Fruit fly (Drosophila melanogaster) whole organism, embryonic: ENCODE measurements around the gene CG14194.
A peak's percentile ranks its signal among the peaks of the same experiment; 100 is the strongest.

ENCODE experiments used
- ATbp ChIP-seq: fragments of 200-800 bp; sonication (Bioruptor generic); optimal IDR thresholded peaks from 2 replicates; lab custom pipeline; 2017; ENCODE audit warnings: missing biosample characterization, mild to moderate bottlenecking, missing genetic modification characterization, missing genetic modification reagents
- Bdp1 ChIP-seq: fragments of 200-800 bp; sonication (Bioruptor generic); optimal IDR thresholded peaks from 3 replicates; lab custom pipeline; 2016; ENCODE audit warnings: missing biosample characterization, missing genetic modification characterization
- CG11085 ChIP-seq: fragments of 200-800 bp; sonication (Bioruptor generic); IDR thresholded peaks from 2 replicates; pipeline ENCODE4 v1.3.6; 2022; ENCODE audit warnings: missing biosample characterization, missing genetic modification characterization
- CG11093 ChIP-seq: fragments of 200-800 bp; sonication (Bioruptor generic); IDR thresholded peaks from 3 replicates; pipeline ENCODE4 v1.3.6; 2022; ENCODE audit warnings: missing biosample characterization, missing genetic modification characterization
- CG11247 ChIP-seq: fragments of 200-800 bp; sonication (Bioruptor generic); IDR thresholded peaks from 2 replicates; pipeline ENCODE4 v1.3.6; 2022; ENCODE audit warnings: missing biosample characterization, missing genetic modification characterization
- CG12071 ChIP-seq: fragments of 200-800 bp; sonication (Bioruptor generic); optimal IDR thresholded peaks from 3 replicates; lab custom pipeline; 2018; ENCODE audit warnings: missing biosample characterization, mild to moderate bottlenecking, missing genetic modification characterization
- CG13123 ChIP-seq: fragments of 200-800 bp; sonication (Bioruptor generic); optimal IDR thresholded peaks from 2 replicates; lab custom pipeline; 2016; ENCODE audit warnings: missing biosample characterization, missing genetic modification characterization
- CG13424 ChIP-seq: fragments of 200-800 bp; sonication (Bioruptor generic); optimal IDR thresholded peaks from 2 replicates; lab custom pipeline; 2019; ENCODE audit warnings: missing biosample characterization, mild to moderate bottlenecking, missing genetic modification characterization, moderate library complexity
- CG14050 ChIP-seq: fragments of 200-800 bp; sonication (Bioruptor generic); IDR thresholded peaks from 3 replicates; pipeline ENCODE4 v1.3.6; 2022; ENCODE audit warnings: missing biosample characterization, missing genetic modification characterization
- CG14860 ChIP-seq: fragments of 200-800 bp; sonication (Bioruptor generic); IDR thresholded peaks from 3 replicates; pipeline ENCODE4 v1.3.6; 2022; ENCODE audit warnings: missing biosample characterization, missing genetic modification characterization; ENCODE audit not compliant: partially characterized antibody
- CG14965 ChIP-seq: fragments of 200-800 bp; sonication (Bioruptor generic); optimal IDR thresholded peaks from 2 replicates; lab custom pipeline; 2016; ENCODE audit warnings: missing biosample characterization, missing genetic modification characterization, borderline replicate concordance
- CG16863 ChIP-seq: fragments of 200-800 bp; sonication (Bioruptor generic); optimal IDR thresholded peaks from 3 replicates; lab custom pipeline; 2016; ENCODE audit warnings: missing biosample characterization, missing genetic modification characterization
- CG17568 ChIP-seq: fragments of 200-800 bp; sonication (Bioruptor generic); optimal IDR thresholded peaks from 2 replicates; lab custom pipeline; 2018; ENCODE audit warnings: missing biosample characterization, mild to moderate bottlenecking, missing genetic modification characterization, moderate library complexity
- CG2712 ChIP-seq: fragments of 200-800 bp; optimal IDR thresholded peaks from 3 replicates; lab custom pipeline; 2019; ENCODE audit warnings: missing biosample characterization, mild to moderate bottlenecking, missing genetic modification characterization, moderate library complexity
- CG4328 ChIP-seq: fragments of 200-800 bp; sonication (Bioruptor generic); optimal IDR thresholded peaks from 3 replicates; lab custom pipeline; 2017; ENCODE audit warnings: missing biosample characterization, missing genetic modification reagents, missing genetic modification characterization
- CG5953 ChIP-seq: fragments of 200-800 bp; sonication (Bioruptor generic); IDR thresholded peaks from 2 replicates; pipeline ENCODE4 v1.3.6; 2022; ENCODE audit warnings: missing biosample characterization, missing genetic modification characterization
- CG8089 ChIP-seq: fragments of 200-800 bp; sonication (Bioruptor generic); optimal IDR thresholded peaks from 3 replicates; lab custom pipeline; 2016; ENCODE audit warnings: missing biosample characterization, missing genetic modification characterization
- CG8359 ChIP-seq: fragments of 200-800 bp; sonication (Bioruptor generic); optimal IDR thresholded peaks from 2 replicates; lab custom pipeline; 2017; ENCODE audit warnings: missing biosample characterization, mild to moderate bottlenecking, missing genetic modification characterization, borderline replicate concordance
- CG9215 ChIP-seq: fragments of 200-800 bp; sonication (Bioruptor generic); IDR thresholded peaks from 2 replicates; pipeline ENCODE4 v1.3.6; 2022; ENCODE audit warnings: missing biosample characterization, missing genetic modification characterization
- Dip3 ChIP-seq: fragments of 200-800 bp; sonication (Bioruptor generic); optimal IDR thresholded peaks from 3 replicates; lab custom pipeline; 2016; ENCODE audit warnings: missing biosample characterization, missing genetic modification characterization
- Dp ChIP-seq: fragments of 200-800 bp; sonication (Bioruptor generic); optimal IDR thresholded peaks from 2 replicates; lab custom pipeline; 2018; ENCODE audit warnings: missing biosample characterization, mild to moderate bottlenecking, missing genetic modification characterization, moderate library complexity
- H15 ChIP-seq: fragments of 200-800 bp; sonication (Bioruptor generic); IDR thresholded peaks from 3 replicates; pipeline ENCODE4 v1.3.6; 2022; ENCODE audit warnings: missing biosample characterization, missing genetic modification characterization
- Hand ChIP-seq: fragments of 200-800 bp; sonication (Bioruptor generic); optimal IDR thresholded peaks from 2 replicates; lab custom pipeline; 2017; ENCODE audit warnings: mild to moderate bottlenecking, missing biosample characterization, missing genetic modification reagents, missing genetic modification characterization
- Hsf ChIP-seq: fragments of 200-800 bp; sonication (Bioruptor generic); optimal IDR thresholded peaks from 3 replicates; lab custom pipeline; 2016; ENCODE audit warnings: missing biosample characterization, missing genetic modification characterization
- Lim3 ChIP-seq: fragments of 200-800 bp; sonication (Bioruptor generic); IDR thresholded peaks from 2 replicates; pipeline ENCODE4 v1.3.6; 2022; ENCODE audit warnings: missing biosample characterization, missing genetic modification characterization
- PHDP ChIP-seq: fragments of 200-800 bp; sonication (Bioruptor generic); optimal IDR thresholded peaks from 3 replicates; lab custom pipeline; 2018; ENCODE audit warnings: missing biosample characterization, mild to moderate bottlenecking, missing genetic modification characterization, moderate library complexity
- Rx ChIP-seq: fragments of 200-800 bp; sonication (Bioruptor generic); IDR thresholded peaks from 2 replicates; pipeline ENCODE4 v1.3.6; 2022; ENCODE audit warnings: missing biosample characterization, missing genetic modification characterization
- Taf1 ChIP-seq: fragments of 200-800 bp; sonication (Bioruptor generic); IDR thresholded peaks from 2 replicates; pipeline ENCODE4 v1.3.6; 2022; ENCODE audit warnings: missing biosample characterization, missing genetic modification characterization
- ac ChIP-seq: fragments of 200-800 bp; sonication (Bioruptor generic); optimal IDR thresholded peaks from 3 replicates; lab custom pipeline; 2017; ENCODE audit warnings: missing biosample characterization, mild to moderate bottlenecking, missing genetic modification characterization
- ato ChIP-seq: fragments of 200-800 bp; sonication (Bioruptor generic); IDR thresholded peaks from 2 replicates; pipeline ENCODE4 v1.3.6; 2022; ENCODE audit warnings: missing biosample characterization, missing genetic modification characterization; ENCODE audit not compliant: partially characterized antibody
- chif ChIP-seq, 2 experiments: fragments of 200-800 bp; sonication (Bioruptor generic); optimal IDR thresholded peaks; 3 replicates each; lab custom pipeline; 2016; ENCODE audit warnings: missing biosample characterization in 2 of 2, missing genetic modification characterization in 2 of 2
- chm ChIP-seq: fragments of 200-800 bp; sonication (Bioruptor generic); IDR thresholded peaks from 2 replicates; pipeline ENCODE4 v1.3.6; 2022; ENCODE audit warnings: missing biosample characterization, missing genetic modification characterization
- corto ChIP-seq: fragments of 200-800 bp; sonication (Bioruptor generic); optimal IDR thresholded peaks from 2 replicates; lab custom pipeline; 2016; ENCODE audit warnings: missing biosample characterization, mild to moderate bottlenecking, missing genetic modification characterization, moderate library complexity
- dan ChIP-seq: fragments of 200-800 bp; sonication (Bioruptor generic); IDR thresholded peaks from 2 replicates; pipeline ENCODE4 v1.3.6; 2022; ENCODE audit warnings: missing biosample characterization, missing genetic modification characterization
- danr ChIP-seq: fragments of 200-800 bp; sonication (Bioruptor generic); IDR thresholded peaks from 2 replicates; pipeline ENCODE4 v1.3.6; 2022; ENCODE audit warnings: missing biosample characterization, missing genetic modification characterization
- dmrt99B ChIP-seq: fragments of 200-800 bp; sonication (Bioruptor generic); optimal IDR thresholded peaks from 2 replicates; lab custom pipeline; 2018; ENCODE audit warnings: missing biosample characterization, mild to moderate bottlenecking, missing genetic modification characterization, moderate library complexity
- dpn ChIP-seq, 2 experiments: fragments of 200-800 bp; sonication (Bioruptor generic); optimal IDR thresholded peaks; 3 replicates each; lab custom pipeline; 2016; ENCODE audit warnings: missing biosample characterization in 2 of 2, missing genetic modification characterization in 2 of 2
- gem ChIP-seq: fragments of 200-800 bp; sonication (Bioruptor generic); optimal IDR thresholded peaks from 2 replicates; lab custom pipeline; 2019; ENCODE audit warnings: missing biosample characterization, mild to moderate bottlenecking, missing genetic modification characterization, moderate library complexity
- hth ChIP-seq: fragments of >200 bp; optimal IDR thresholded peaks from 2 replicates; lab custom pipeline; 2017; ENCODE audit warnings: inconsistent platforms
- ken ChIP-seq: fragments of 200-800 bp; sonication (Bioruptor generic); IDR thresholded peaks from 3 replicates; pipeline ENCODE4 v1.3.6; 2022; ENCODE audit warnings: missing biosample characterization, missing genetic modification characterization
- kni ChIP-seq: fragments of 200-800 bp; sonication (Bioruptor generic); optimal IDR thresholded peaks from 3 replicates; lab custom pipeline; 2017; ENCODE audit warnings: mild to moderate bottlenecking, missing biosample characterization, missing genetic modification reagents, missing genetic modification characterization
- lmd ChIP-seq: fragments of 200-800 bp; sonication (Bioruptor generic); IDR thresholded peaks from 2 replicates; pipeline ENCODE4 v1.3.6; 2022; ENCODE audit warnings: missing biosample characterization, missing genetic modification characterization
- p53 ChIP-seq: fragments of 200-800 bp; sonication (Bioruptor generic); optimal IDR thresholded peaks from 2 replicates; lab custom pipeline; 2016; ENCODE audit warnings: missing biosample characterization, missing genetic modification characterization
- pita ChIP-seq: fragments of 200-800 bp; sonication (Bioruptor generic); optimal IDR thresholded peaks from 2 replicates; lab custom pipeline; 2017; ENCODE audit warnings: missing biosample characterization, mild to moderate bottlenecking, missing genetic modification characterization
- sd ChIP-seq: fragments of 200-800 bp; sonication (Bioruptor generic); optimal IDR thresholded peaks from 3 replicates; lab custom pipeline; 2018; ENCODE audit warnings: missing biosample characterization, mild to moderate bottlenecking, missing genetic modification characterization, moderate library complexity
- sqz ChIP-seq: fragments of 200-800 bp; sonication (Bioruptor generic); optimal IDR thresholded peaks from 3 replicates; lab custom pipeline; 2018; ENCODE audit warnings: missing biosample characterization, mild to moderate bottlenecking, missing genetic modification characterization
- stc ChIP-seq: fragments of 200-800 bp; sonication (Bioruptor generic); IDR thresholded peaks from 2 replicates; pipeline ENCODE4 v1.3.6; 2022; ENCODE audit warnings: missing biosample characterization, missing genetic modification characterization
- tup ChIP-seq: fragments of 200-800 bp; sonication (Bioruptor generic); optimal IDR thresholded peaks from 2 replicates; lab custom pipeline; 2016; ENCODE audit warnings: missing biosample characterization, mild to moderate bottlenecking, missing genetic modification characterization, moderate library complexity
- unpg ChIP-seq: fragments of 200-800 bp; sonication (Bioruptor generic); optimal IDR thresholded peaks from 3 replicates; lab custom pipeline; 2018; ENCODE audit warnings: missing biosample characterization, mild to moderate bottlenecking, missing genetic modification characterization, moderate library complexity
- vnd ChIP-seq: fragments of 200-800 bp; sonication (Bioruptor generic); IDR thresholded peaks from 3 replicates; pipeline ENCODE4 v1.3.6; 2022; ENCODE audit warnings: missing biosample characterization, missing genetic modification characterization; ENCODE audit not compliant: partially characterized antibody
- zfh1 ChIP-seq: fragments of 200-800 bp; sonication (Bioruptor generic); IDR thresholded peaks from 3 replicates; pipeline ENCODE4 v1.3.6; 2022; ENCODE audit warnings: missing biosample characterization, missing genetic modification characterization

Gene CG14194

DNA sequence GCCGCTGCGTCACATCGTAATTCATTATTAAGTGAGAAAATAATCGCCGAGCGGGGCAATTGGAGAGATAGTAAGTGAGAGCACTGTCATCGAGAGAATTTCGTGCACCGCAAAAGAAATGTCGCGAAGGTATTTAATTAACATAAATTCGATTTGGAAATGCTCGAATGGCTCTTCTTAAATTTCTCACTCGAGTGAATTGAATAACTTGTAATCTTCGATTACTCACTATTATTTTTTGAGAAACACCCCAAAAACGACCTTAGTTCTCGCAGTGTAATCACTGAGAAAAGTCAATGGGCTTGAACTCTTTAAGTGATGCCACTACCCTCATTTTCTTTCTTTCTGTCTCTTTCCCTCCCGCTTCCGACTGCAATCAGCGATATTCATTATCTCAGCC lies 38.4 kb upstream of the CG14194 start (continued):
- TF ChIP-seq CG16863 (peak; percentile 89), sd (tag; lab: Kevin White, UChicago) (peak; percentile 3), Taf1 (GFP tag; lab: Robert Waterston, UW) (no peak), CG14050 (GFP tag; lab: Robert Waterston, UW) (peak; percentile 55; the same call in 1 of the 3 replicates), kni (GFP tag; lab: Kevin White, UChicago) (peak; percentile 0), sqz (peak; percentile 36), ATbp (GFP tag; lab: Kevin White, UChicago) (peak; percentile 91), CG14965 (peak; percentile 43), CG13123 (GFP tag; lab: Kevin White, UChicago) (peak; percentile 77), CG14860 (GFP tag; lab: Robert Waterston, UW) (no peak), Lim3 (no peak), CG9215 (GFP tag; lab: Robert Waterston, UW) (peak; percentile 54), p53 (GFP tag; lab: Kevin White, UChicago) (no peak), CG17568 (GFP tag; lab: Kevin White, UChicago) (peak; percentile 75), CG12071 (peak; percentile 53), lmd (GFP tag; lab: Robert Waterston, UW) (peak; percentile 74), H15 (peak; percentile 83), pita (GFP tag; lab: Kevin White, UChicago) (no peak), Rx (peak; percentile 78), danr (peak; percentile 67), dpn (GFP tag; optimal IDR thresholded peaks at IDR 0.05; lab: Kevin White, UChicago) (peak; percentile 78 to 83), stc (GFP tag; lab: Robert Waterston, UW) (peak; percentile 70), unpg (peak; percentile 90), Dp (GFP tag; lab: Kevin White, UChicago) (no peak), corto (GFP tag; lab: Kevin White, UChicago) (peak; percentile 82), CG11247 (GFP tag; lab: Robert Waterston, UW) (peak; percentile 55), dmrt99B (peak; percentile 88), CG11085 (GFP tag; lab: Robert Waterston, UW) (no peak), Dip3 (GFP tag; lab: Kevin White, UChicago) (peak; percentile 31), tup (GFP tag; lab: Kevin White, UChicago) (peak; percentile 55), Hand (GFP tag; lab: Kevin White, UChicago) (peak; percentile 6), CG2712 (peak; percentile 95), CG13424 (peak; percentile 86), zfh1 (GFP tag; lab: Robert Waterston, UW) (peak; percentile 95), hth (lab: Kevin White, UChicago) (no peak), PHDP (tag; lab: Kevin White, UChicago) (peak; percentile 81), Bdp1 (GFP tag; lab: Kevin White, UChicago) (peak; percentile 56), ken (GFP tag; lab: Robert Waterston, UW) (peak; percentile 86), chif (GFP tag; optimal IDR thresholded peaks at IDR 0.05; lab: Kevin White, UChicago) (peak; percentile 92 to 94), chm (GFP tag; lab: Robert Waterston, UW) (peak; percentile 93), Hsf (GFP tag; lab: Kevin White, UChicago) (peak; percentile 87), gem (peak; percentile 93), CG8359 (GFP tag; lab: Kevin White, UChicago) (peak; percentile 76), CG5953 (GFP tag; lab: Robert Waterston, UW) (peak; percentile 81), ato (GFP tag; lab: Robert Waterston, UW) (no peak), ac (GFP tag; lab: Kevin White, UChicago) (peak; percentile 83), dan (GFP tag; lab: Robert Waterston, UW) (peak; percentile 73), vnd (GFP tag; lab: Robert Waterston, UW) (no peak), CG8089 (peak; percentile 86), CG11093 (peak; percentile 78), CG4328 (GFP tag; lab: Kevin White, UChicago) (peak; percentile 1)
